Worm (Caenorhabditis elegans): ENCODE measurements around the gene aexr-1.

DNA sequence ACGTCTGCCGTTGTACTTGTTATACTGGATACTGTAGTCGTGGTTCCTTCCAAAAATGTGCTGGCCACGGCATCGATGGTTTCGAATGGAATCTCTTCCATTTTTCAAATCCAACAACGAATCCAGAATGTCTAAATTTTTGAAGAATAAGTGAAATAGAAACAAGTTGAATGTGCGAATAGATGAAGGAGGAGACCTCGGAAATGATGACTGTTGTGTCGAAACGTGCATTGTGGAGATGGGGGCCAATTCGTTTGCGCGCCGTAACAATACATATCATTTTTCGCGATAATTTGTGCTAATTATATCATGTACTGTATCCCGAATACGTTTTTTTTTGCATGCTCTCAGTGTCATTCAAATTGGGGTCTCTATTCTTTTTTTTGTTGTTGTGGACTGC lies at the start of gene aexr-1:
- TF ChIP-seq unc-62 (GFP tag; optimal IDR thresholded peaks at IDR 0.05), result no peak
- no peak for TF ChIP-seq mab-5 (tag; optimal IDR thresholded peaks at IDR 0.05)
- TF ChIP-seq unc-39 (tag; optimal IDR thresholded peaks at IDR 0.05), result no peak
- TF ChIP-seq nhr-28 (tag; optimal IDR thresholded peaks at IDR 0.05), result no peak
- TF ChIP-seq nhr-12 (tag; optimal IDR thresholded peaks at IDR 0.05), result no peak
- no peak for TF ChIP-seq nhr-76 (tag; optimal IDR thresholded peaks at IDR 0.05)
- TF ChIP-seq ztf-11 (tag; optimal IDR thresholded peaks at IDR 0.05), result no peak
- TF ChIP-seq elt-1 (tag; optimal IDR thresholded peaks at IDR 0.05; ENCODE audit: borderline replicate concordance, insufficient read depth), result no peak
- no peak for TF ChIP-seq lsy-2 (tag; optimal IDR thresholded peaks at IDR 0.05)
- TF ChIP-seq unc-120 (tag; optimal IDR thresholded peaks at IDR 0.05; ENCODE audit: poor library complexity, severe bottlenecking), result no peak
- TF ChIP-seq snpc-4 (tag; optimal IDR thresholded peaks at IDR 0.05), result no peak
